Worm (Caenorhabditis elegans) whole organism, L3 larva: ENCODE results near the gene msp-65.

Experiments used
- R02D3.7 ChIP-seq: fragments of 150-350 bp; optimal IDR thresholded peaks from 2 replicates; lab custom pipeline; 2014; ENCODE audit warnings: missing biosample characterization, missing genetic modification characterization
- ZK546.5 ChIP-seq: sonication (generic microtip); optimal IDR thresholded peaks from 2 replicates; lab custom pipeline; 2017; ENCODE audit warnings: missing biosample characterization, missing genetic modification characterization
- aly-2 ChIP-seq: fragments of 150-350 bp; optimal IDR thresholded peaks from 2 replicates; lab custom pipeline; 2014; ENCODE audit warnings: missing biosample characterization, missing genetic modification characterization
- ceh-16 ChIP-seq: sonication (generic microtip); optimal IDR thresholded peaks from 2 replicates; lab custom pipeline; 2017; ENCODE audit warnings: missing biosample characterization, missing genetic modification characterization
- ceh-28 ChIP-seq: fragments of 150-350 bp; optimal IDR thresholded peaks from 2 replicates; lab custom pipeline; 2014; ENCODE audit warnings: missing biosample characterization, missing genetic modification reagents, missing genetic modification characterization
- ceh-82 ChIP-seq: fragments of 150-350 bp; optimal IDR thresholded peaks from 2 replicates; lab custom pipeline; 2014; ENCODE audit warnings: missing biosample characterization, missing genetic modification characterization
- daf-12 ChIP-seq: fragments of 150-350 bp; optimal IDR thresholded peaks from 2 replicates; lab custom pipeline; 2014; ENCODE audit warnings: missing biosample characterization, missing genetic modification reagents, missing genetic modification characterization
- egl-27 ChIP-seq: sonication (generic microtip); optimal IDR thresholded peaks from 4 replicates; lab custom pipeline; 2017; ENCODE audit warnings: missing biosample characterization, missing genetic modification reagents, missing genetic modification characterization
- egl-5 ChIP-seq: fragments of 150-350 bp; optimal IDR thresholded peaks from 2 replicates; lab custom pipeline; 2017; ENCODE audit warnings: missing biosample characterization, missing genetic modification reagents, missing genetic modification characterization, inconsistent platforms
- elt-1 ChIP-seq: fragments of 150-350 bp; optimal IDR thresholded peaks from 2 replicates; lab custom pipeline; 2014; ENCODE audit warnings: missing biosample characterization, missing genetic modification characterization
- elt-2 ChIP-seq: sonication (generic microtip); optimal IDR thresholded peaks from 2 replicates; lab custom pipeline; 2016; ENCODE audit warnings: missing genetic modification reagents, mild to moderate bottlenecking, missing genetic modification characterization, missing compliant biosample characterization
- elt-3 ChIP-seq, 3 experiments: fragments of 150-350 bp in 1 of 3; sonication (generic microtip) in 2 of 3; optimal IDR thresholded peaks; 2 replicates in 2 of 3; 4 replicates in 1 of 3; lab custom pipeline; 2014 to 2017; ENCODE audit warnings: missing biosample characterization in 3 of 3, missing genetic modification characterization in 3 of 3
- eor-1 ChIP-seq, 2 experiments: fragments of 150-350 bp; optimal IDR thresholded peaks; 2 replicates each; lab custom pipeline; 2014 to 2018; ENCODE audit warnings: missing biosample characterization in 2 of 2, missing genetic modification characterization in 2 of 2
- fkh-10 ChIP-seq: sonication (generic microtip); optimal IDR thresholded peaks from 2 replicates; lab custom pipeline; 2017; ENCODE audit warnings: missing biosample characterization, missing genetic modification reagents, missing genetic modification characterization
- fkh-2 ChIP-seq: fragments of 150-350 bp; optimal IDR thresholded peaks from 2 replicates; lab custom pipeline; 2014; ENCODE audit warnings: missing biosample characterization, missing genetic modification reagents, missing genetic modification characterization
- fos-1 ChIP-seq: fragments of 150-350 bp; optimal IDR thresholded peaks from 2 replicates; lab custom pipeline; 2014; ENCODE audit warnings: missing biosample characterization, missing genetic modification characterization
- jun-1 ChIP-seq: fragments of 150-350 bp; optimal IDR thresholded peaks from 2 replicates; lab custom pipeline; 2014; ENCODE audit warnings: missing biosample characterization, missing genetic modification reagents, missing genetic modification characterization
- lin-15B ChIP-seq: fragments of 150-350 bp; optimal IDR thresholded peaks from 2 replicates; lab custom pipeline; 2014; ENCODE audit warnings: missing biosample characterization, missing genetic modification characterization
- lin-39 ChIP-seq: fragments of 150-350 bp; optimal IDR thresholded peaks from 2 replicates; lab custom pipeline; 2018; ENCODE audit warnings: missing biosample characterization, missing genetic modification reagents, missing genetic modification characterization
- lsy-12 ChIP-seq: sonication (generic microtip); optimal IDR thresholded peaks from 2 replicates; lab custom pipeline; 2016; ENCODE audit warnings: mild to moderate bottlenecking, missing genetic modification characterization, missing compliant biosample characterization
- mdl-1 ChIP-seq: fragments of 150-350 bp; optimal IDR thresholded peaks from 2 replicates; lab custom pipeline; 2014; ENCODE audit warnings: missing biosample characterization, missing genetic modification characterization
- mml-1 ChIP-seq: fragments of 150-350 bp; sonication (generic microtip); optimal IDR thresholded peaks from 3 replicates; lab custom pipeline; 2014; ENCODE audit warnings: missing biosample characterization, missing genetic modification characterization
- nfya-1 ChIP-seq: sonication (generic microtip); optimal IDR thresholded peaks from 2 replicates; lab custom pipeline; 2017; ENCODE audit warnings: missing genetic modification characterization, mild to moderate bottlenecking, missing compliant biosample characterization, antibody characterized with exemption, moderate library complexity; ENCODE audit not compliant: insufficient read depth
- nhr-11 ChIP-seq: fragments of 150-350 bp; optimal IDR thresholded peaks from 2 replicates; lab custom pipeline; 2014; ENCODE audit warnings: missing biosample characterization, missing genetic modification characterization
- nhr-12 ChIP-seq: fragments of 150-350 bp; optimal IDR thresholded peaks from 2 replicates; lab custom pipeline; 2014; ENCODE audit warnings: missing biosample characterization, missing genetic modification characterization
- nhr-23 ChIP-seq: fragments of 150-350 bp; optimal IDR thresholded peaks from 2 replicates; lab custom pipeline; 2014; ENCODE audit warnings: missing biosample characterization, missing genetic modification reagents, missing genetic modification characterization
- nhr-25 ChIP-seq: sonication (generic microtip); optimal IDR thresholded peaks from 2 replicates; lab custom pipeline; 2017; ENCODE audit warnings: missing biosample characterization, missing genetic modification characterization
- nhr-28 ChIP-seq: fragments of 150-350 bp; optimal IDR thresholded peaks from 2 replicates; lab custom pipeline; 2014; ENCODE audit warnings: missing biosample characterization, missing genetic modification characterization
- nhr-43 ChIP-seq: sonication (generic microtip); optimal IDR thresholded peaks from 2 replicates; lab custom pipeline; 2016; ENCODE audit warnings: mild to moderate bottlenecking, missing genetic modification characterization, missing compliant biosample characterization; ENCODE audit not compliant: poor library complexity, severe bottlenecking
- nhr-67 ChIP-seq: fragments of 150-350 bp; optimal IDR thresholded peaks from 2 replicates; lab custom pipeline; 2014; ENCODE audit warnings: missing biosample characterization, missing genetic modification characterization
- nhr-76 ChIP-seq: fragments of 150-350 bp; sonication (generic microtip); optimal IDR thresholded peaks from 5 replicates; lab custom pipeline; 2014; ENCODE audit warnings: missing biosample characterization, missing genetic modification characterization
- nhr-77 ChIP-seq: fragments of 150-350 bp; optimal IDR thresholded peaks from 2 replicates; lab custom pipeline; 2014; ENCODE audit warnings: missing biosample characterization, missing genetic modification characterization
- pha-4 ChIP-seq: fragments of 150-350 bp; optimal IDR thresholded peaks from 2 replicates; lab custom pipeline; 2014; ENCODE audit warnings: missing biosample characterization, missing genetic modification reagents, missing genetic modification characterization
- sea-2 ChIP-seq: fragments of 150-350 bp; sonication (generic microtip); optimal IDR thresholded peaks from 4 replicates; lab custom pipeline; 2014; ENCODE audit warnings: missing biosample characterization, missing genetic modification reagents, missing genetic modification characterization
- skn-1 ChIP-seq: fragments of 150-350 bp; optimal IDR thresholded peaks from 2 replicates; lab custom pipeline; 2014; ENCODE audit warnings: missing biosample characterization, missing genetic modification characterization
- snpc-4 ChIP-seq: fragments of 150-350 bp; optimal IDR thresholded peaks from 2 replicates; lab custom pipeline; 2014; ENCODE audit warnings: missing biosample characterization, missing genetic modification characterization
- tbx-2 ChIP-seq: sonication (generic microtip); optimal IDR thresholded peaks from 2 replicates; lab custom pipeline; 2016; ENCODE audit warnings: mild to moderate bottlenecking, missing genetic modification characterization, missing compliant biosample characterization
- unc-39 ChIP-seq: sonication (generic microtip); optimal IDR thresholded peaks from 4 replicates; lab custom pipeline; 2017; ENCODE audit warnings: missing biosample characterization, missing genetic modification characterization
- unc-62 ChIP-seq: fragments of 150-350 bp; sonication (generic microtip); optimal IDR thresholded peaks from 4 replicates; lab custom pipeline; 2014; ENCODE audit warnings: missing biosample characterization, missing genetic modification reagents, missing genetic modification characterization
- zag-1 ChIP-seq: fragments of 150-350 bp; optimal IDR thresholded peaks from 2 replicates; lab custom pipeline; 2014; ENCODE audit warnings: missing biosample characterization, missing genetic modification characterization
- ztf-11 ChIP-seq: fragments of 150-350 bp; optimal IDR thresholded peaks from 2 replicates; lab custom pipeline; 2014; ENCODE audit warnings: missing biosample characterization, missing genetic modification characterization
- ztf-4 ChIP-seq: fragments of 150-350 bp; optimal IDR thresholded peaks from 2 replicates; lab custom pipeline; 2014; ENCODE audit warnings: missing biosample characterization, missing genetic modification characterization

Gene msp-65

DNA sequence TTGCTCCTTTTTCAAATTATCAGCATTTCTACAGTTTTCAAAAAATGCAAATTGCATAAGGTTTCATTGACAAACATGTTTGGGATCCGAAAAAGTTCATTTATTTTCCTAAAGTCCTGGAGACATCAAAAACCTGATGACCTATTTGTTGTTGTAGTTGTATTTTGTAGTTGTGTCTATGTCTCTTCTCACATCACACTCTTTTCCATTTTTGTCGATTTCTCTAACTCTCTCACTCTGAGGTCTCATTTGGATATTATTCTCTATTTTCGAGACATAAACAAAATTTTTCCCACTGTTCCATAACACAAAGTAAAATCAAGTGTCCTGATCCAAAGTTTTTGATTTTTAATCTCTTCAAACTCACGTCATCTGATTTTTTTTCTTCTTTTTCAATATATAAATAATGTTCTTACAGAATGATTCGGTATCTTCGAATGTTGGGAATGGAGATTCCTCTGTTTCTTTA, 2.5 kb downstream of the msp-65 start, which contains the start of gene slc-46A:
TSS of gene slc-46A (plus strand) at position 419 of the 469 bp plus-strand sequence.
- TF ChIP-seq ztf-11 (no peak), lin-39 (tag; lab: Kevin White, UChicago) (no peak), egl-27 (tag; lab: Kevin White, UChicago) (no peak), zag-1 (tag; lab: Kevin White, UChicago) (no peak), nhr-23 (tag; lab: Kevin White, UChicago) (peak; percentile 59), ceh-82 (tag; lab: Kevin White, UChicago) (no peak), ZK546.5 (tag; lab: Kevin White, UChicago) (no peak), elt-3 (tag; optimal IDR thresholded peaks at IDR 0.05; lab: Kevin White, UChicago) (no peak), nhr-28 (tag; lab: Kevin White, UChicago) (no peak), elt-2 (peak; percentile 50), snpc-4 (peak; percentile 48), ceh-28 (no peak), eor-1 (tag; optimal IDR thresholded peaks at IDR 0.05; lab: Kevin White, UChicago) (no peak), nhr-67 (no peak), pha-4 (tag; lab: Kevin White, UChicago) (no peak), fkh-10 (GFP tag; lab: Kevin White, UChicago) (no peak), nhr-76 (tag; lab: Kevin White, UChicago) (no peak), nhr-77 (tag; lab: Kevin White, UChicago) (no peak), fos-1 (tag; lab: Kevin White, UChicago) (no peak), nfya-1 (tag; lab: Kevin White, UChicago) (peak; percentile 13), unc-39 (tag; lab: Kevin White, UChicago) (no peak), fkh-2 (tag; lab: Kevin White, UChicago) (no peak), skn-1 (tag; lab: Kevin White, UChicago) (no peak), elt-1 (no peak), nhr-12 (tag; lab: Kevin White, UChicago) (no peak), mdl-1 (tag; lab: Kevin White, UChicago) (no peak), mml-1 (no peak), jun-1 (tag; lab: Kevin White, UChicago) (no peak)

ce11 chrIV:5326144-5326543, 9.8 kb downstream of the msp-65 start, which contains the start of gene Y4C6B.4:
Gene Y4C6B.4, plus strand, starts transcription at chrIV:5326444.
- TF ChIP-seq lsy-12 (tag; lab: Kevin White, UChicago) (no peak), ZK546.5 (tag; lab: Kevin White, UChicago) (no peak), nfya-1 (tag; lab: Kevin White, UChicago) (no peak), unc-62 (GFP tag; lab: Kevin White, UChicago) (no peak), mdl-1 (tag; lab: Kevin White, UChicago) (no peak), nhr-11 (tag; lab: Kevin White, UChicago) (no peak), pha-4 (tag; lab: Kevin White, UChicago) (no peak), R02D3.7 (no peak), skn-1 (tag; lab: Kevin White, UChicago) (no peak), ztf-4 (tag; lab: Kevin White, UChicago) (no peak), lin-15B (no peak), aly-2 (no peak), nhr-25 (tag; lab: Kevin White, UChicago) (no peak), ceh-82 (tag; lab: Kevin White, UChicago) (no peak), nhr-28 (tag; lab: Kevin White, UChicago) (no peak), unc-39 (tag; lab: Kevin White, UChicago) (no peak), elt-1 (no peak), elt-3 (tag; optimal IDR thresholded peaks at IDR 0.05; lab: Kevin White, UChicago) (no peak), fos-1 (tag; lab: Kevin White, UChicago) (no peak), eor-1 (tag; optimal IDR thresholded peaks at IDR 0.05; lab: Kevin White, UChicago) (no peak)
- TF ChIP-seq, all 47 proteins: peak for 0

- TF ChIP-seq nhr-23 (tag; lab: Kevin White, UChicago) (no peak), lin-39 (tag; lab: Kevin White, UChicago) (no peak), mml-1 (no peak), zag-1 (tag; lab: Kevin White, UChicago) (no peak), elt-2 (no peak), nhr-11 (tag; lab: Kevin White, UChicago) (no peak)
- TF ChIP-seq, all 47 proteins: peak for 0
Measured at ce11 chrIV:5332178-5332577, 15.9 kb downstream of the msp-65 start, which contains the start of gene Y4C6B.3. Gene Y4C6B.3, plus strand, starts transcription at chrIV:5332478.

ce11 chrIV:5333484-5333883, 17.2 kb downstream of the msp-65 start:
- TF ChIP-seq elt-1, result no peak
- no peak for TF ChIP-seq pha-4 (tag; lab: Kevin White, UChicago)
- no peak for TF ChIP-seq mml-1
- TF ChIP-seq lin-15B, result no peak
- no peak for TF ChIP-seq egl-5 (tag; lab: Kevin White, UChicago)
- TF ChIP-seq daf-12 (tag; lab: Kevin White, UChicago), result no peak
- TF ChIP-seq ceh-16 (tag; lab: Kevin White, UChicago), result no peak
- no peak for TF ChIP-seq nfya-1 (tag; lab: Kevin White, UChicago)
- TF ChIP-seq nhr-11 (tag; lab: Kevin White, UChicago), result no peak
- no peak for TF ChIP-seq nhr-43 (tag; lab: Kevin White, UChicago)
- TF ChIP-seq ztf-11, result no peak
- no peak for TF ChIP-seq unc-39 (tag; lab: Kevin White, UChicago)
- no peak for TF ChIP-seq snpc-4
- TF ChIP-seq zag-1 (tag; lab: Kevin White, UChicago), result no peak
- TF ChIP-seq skn-1 (tag; lab: Kevin White, UChicago), result no peak
- TF ChIP-seq sea-2, result no peak
- no peak for TF ChIP-seq ztf-4 (tag; lab: Kevin White, UChicago)
- TF ChIP-seq tbx-2, result no peak
- no peak for TF ChIP-seq eor-1 (tag; optimal IDR thresholded peaks at IDR 0.05; lab: Kevin White, UChicago)
- no peak for TF ChIP-seq egl-27 (tag; lab: Kevin White, UChicago)
